Fruit fly (Drosophila melanogaster) whole organism, prepupa: Measurements from ENCODE around the gene CG12995.

Experiments
- CG10631 ChIP-seq: fragments of 200-800 bp; sonication (Bioruptor generic); optimal IDR thresholded peaks from 2 replicates; lab custom pipeline; 2016; ENCODE audit warnings: missing biosample characterization, missing genetic modification characterization
- CG10669 ChIP-seq: fragments of 200-800 bp; sonication (Bioruptor generic); optimal IDR thresholded peaks from 3 replicates; lab custom pipeline; 2018; ENCODE audit warnings: missing biosample characterization, mild to moderate bottlenecking, missing genetic modification characterization, moderate library complexity
- CG11294 ChIP-seq: fragments of 200-800 bp; sonication (Bioruptor generic); IDR thresholded peaks from 2 replicates; pipeline ENCODE4 v1.3.6; 2022; ENCODE audit warnings: missing biosample characterization, missing genetic modification characterization
- CG11762 ChIP-seq: fragments of 200-800 bp; sonication (Bioruptor generic); optimal IDR thresholded peaks from 3 replicates; lab custom pipeline; 2016; ENCODE audit warnings: missing biosample characterization, missing genetic modification characterization; ENCODE audit not compliant: insufficient read depth
- CG15336 ChIP-seq: fragments of 200-800 bp; sonication (Bioruptor generic); IDR thresholded peaks from 2 replicates; pipeline ENCODE4 v1.3.6; 2022; ENCODE audit warnings: missing biosample characterization, missing genetic modification characterization
- CG1621 ChIP-seq: fragments of 200-800 bp; sonication (Bioruptor generic); optimal IDR thresholded peaks from 3 replicates; lab custom pipeline; 2018; ENCODE audit warnings: missing biosample characterization, mild to moderate bottlenecking, missing genetic modification characterization
- CG3032 ChIP-seq: fragments of 200-800 bp; optimal IDR thresholded peaks from 2 replicates; lab custom pipeline; 2019; ENCODE audit warnings: missing biosample characterization, mild to moderate bottlenecking, missing genetic modification characterization, moderate library complexity
- CG31627 ChIP-seq: fragments of 200-800 bp; sonication (Bioruptor generic); optimal IDR thresholded peaks from 3 replicates; lab custom pipeline; 2016; ENCODE audit warnings: missing biosample characterization, missing genetic modification characterization
- CG32006 ChIP-seq: fragments of 200-800 bp; sonication (Bioruptor generic); optimal IDR thresholded peaks from 3 replicates; lab custom pipeline; 2017; ENCODE audit warnings: missing biosample characterization, mild to moderate bottlenecking, missing genetic modification characterization
- CG34406 ChIP-seq: fragments of 200-800 bp; sonication (Bioruptor generic); optimal IDR thresholded peaks from 3 replicates; lab custom pipeline; 2016; ENCODE audit warnings: missing biosample characterization, missing genetic modification characterization
- CG3919 ChIP-seq: fragments of 200-800 bp; sonication (Bioruptor generic); optimal IDR thresholded peaks from 3 replicates; lab custom pipeline; 2016; ENCODE audit warnings: missing biosample characterization, missing genetic modification characterization
- CG4318 ChIP-seq: fragments of 200-800 bp; sonication (Bioruptor generic); optimal IDR thresholded peaks from 3 replicates; lab custom pipeline; 2017; ENCODE audit warnings: missing biosample characterization, mild to moderate bottlenecking, missing genetic modification characterization
- CG6854 ChIP-seq: fragments of 200-800 bp; sonication (Bioruptor generic); optimal IDR thresholded peaks from 2 replicates; lab custom pipeline; 2017; ENCODE audit warnings: missing biosample characterization, mild to moderate bottlenecking, missing genetic modification characterization
- CG8119 ChIP-seq: fragments of 200-800 bp; sonication (Bioruptor generic); IDR thresholded peaks from 3 replicates; pipeline ENCODE4 v1.3.6; 2022; ENCODE audit warnings: missing biosample characterization, missing genetic modification characterization
- CG8319 ChIP-seq: fragments of 200-800 bp; sonication (Bioruptor generic); optimal IDR thresholded peaks from 3 replicates; lab custom pipeline; 2016; ENCODE audit warnings: missing biosample characterization, missing genetic modification characterization
- CG8632 ChIP-seq: fragments of 200-800 bp; sonication (Bioruptor generic); optimal IDR thresholded peaks from 3 replicates; lab custom pipeline; 2016; ENCODE audit warnings: missing biosample characterization, missing genetic modification characterization
- CG9139 ChIP-seq: fragments of 200-800 bp; sonication (Bioruptor generic); optimal IDR thresholded peaks from 3 replicates; lab custom pipeline; 2017; ENCODE audit warnings: missing biosample characterization, mild to moderate bottlenecking, missing genetic modification characterization
- Eip75B ChIP-seq: fragments of 200-800 bp; sonication (Bioruptor generic); optimal IDR thresholded peaks from 3 replicates; lab custom pipeline; 2016; ENCODE audit warnings: missing biosample characterization, missing genetic modification characterization
- Eip78C ChIP-seq: fragments of 200-800 bp; sonication (Bioruptor generic); peaks from one replicate; lab custom pipeline; 2016; ENCODE audit warnings: missing biosample characterization, missing genetic modification characterization
- Eip93F ChIP-seq: fragments of 200-800 bp; sonication (Bioruptor generic); optimal IDR thresholded peaks from 2 replicates; lab custom pipeline; 2016; ENCODE audit warnings: missing biosample characterization, mild to moderate bottlenecking, missing genetic modification characterization
- Ets21C ChIP-seq: fragments of 200-800 bp; sonication (Bioruptor generic); optimal IDR thresholded peaks from 3 replicates; lab custom pipeline; 2016; ENCODE audit warnings: missing biosample characterization, missing genetic modification characterization
- Ets96B ChIP-seq: fragments of 200-800 bp; optimal IDR thresholded peaks from 2 replicates; lab custom pipeline; 2019; ENCODE audit warnings: missing biosample characterization, mild to moderate bottlenecking, missing genetic modification characterization, moderate library complexity
- Hr4 ChIP-seq: fragments of 200-800 bp; sonication (Bioruptor generic); optimal IDR thresholded peaks from 3 replicates; lab custom pipeline; 2016; ENCODE audit warnings: missing biosample characterization, missing genetic modification characterization
- Lpt ChIP-seq: fragments of 200-800 bp; sonication (Bioruptor generic); optimal IDR thresholded peaks from 3 replicates; lab custom pipeline; 2016; ENCODE audit warnings: missing biosample characterization, missing genetic modification characterization
- OdsH ChIP-seq: fragments of 200-800 bp; sonication (Bioruptor generic); optimal IDR thresholded peaks from 3 replicates; lab custom pipeline; 2016; ENCODE audit warnings: missing biosample characterization, missing genetic modification characterization
- Sox102F ChIP-seq: fragments of 200-800 bp; sonication (Bioruptor generic); optimal IDR thresholded peaks from 2 replicates; lab custom pipeline; 2016; ENCODE audit warnings: missing biosample characterization, mild to moderate bottlenecking, missing genetic modification characterization
- Sox14 ChIP-seq: fragments of 200-800 bp; sonication (Bioruptor generic); optimal IDR thresholded peaks from 3 replicates; lab custom pipeline; 2016; ENCODE audit warnings: missing biosample characterization, missing genetic modification characterization
- Sox15 ChIP-seq: fragments of 200-800 bp; sonication (Bioruptor generic); optimal IDR thresholded peaks from 3 replicates; lab custom pipeline; 2016; ENCODE audit warnings: missing biosample characterization, missing genetic modification characterization
- acj6 ChIP-seq: fragments of 200-800 bp; sonication (Bioruptor generic); optimal IDR thresholded peaks from 3 replicates; lab custom pipeline; 2016; ENCODE audit warnings: missing biosample characterization, missing genetic modification characterization
- dsx ChIP-seq: fragments of 200-800 bp; optimal IDR thresholded peaks from 3 replicates; lab custom pipeline; 2019; ENCODE audit warnings: missing biosample characterization, mild to moderate bottlenecking, missing genetic modification characterization, moderate library complexity; ENCODE audit not compliant: poor library complexity, severe bottlenecking
- eg ChIP-seq: fragments of 200-800 bp; sonication (Bioruptor generic); IDR thresholded peaks from 3 replicates; pipeline ENCODE4 v1.3.6; 2022; ENCODE audit warnings: missing biosample characterization, missing genetic modification characterization
- esn ChIP-seq: fragments of 200-800 bp; sonication (Bioruptor generic); optimal IDR thresholded peaks from 2 replicates; lab custom pipeline; 2016; ENCODE audit warnings: missing biosample characterization, mild to moderate bottlenecking, missing genetic modification characterization, moderate library complexity
- fd59A ChIP-seq: fragments of 200-800 bp; sonication (Bioruptor generic); optimal IDR thresholded peaks from 2 replicates; lab custom pipeline; 2017; ENCODE audit warnings: missing biosample characterization, mild to moderate bottlenecking, missing genetic modification characterization, missing genetic modification reagents
- fd85E ChIP-seq: fragments of 200-800 bp; sonication (Bioruptor generic); optimal IDR thresholded peaks from 3 replicates; lab custom pipeline; 2016; ENCODE audit warnings: missing biosample characterization, missing genetic modification characterization
- lz ChIP-seq: fragments of 200-800 bp; sonication (Bioruptor generic); optimal IDR thresholded peaks from 3 replicates; lab custom pipeline; 2016; ENCODE audit warnings: missing biosample characterization, missing genetic modification characterization
- pdm3 ChIP-seq: fragments of 200-800 bp; sonication (Bioruptor generic); optimal IDR thresholded peaks from 3 replicates; lab custom pipeline; 2016; ENCODE audit warnings: missing biosample characterization, missing genetic modification characterization
- spab ChIP-seq: fragments of 200-800 bp; sonication (Bioruptor generic); optimal IDR thresholded peaks from 2 replicates; lab custom pipeline; 2017; ENCODE audit warnings: missing biosample characterization, mild to moderate bottlenecking, missing genetic modification characterization, missing genetic modification reagents
- svp ChIP-seq: fragments of 200-800 bp; sonication (Bioruptor generic); peaks from one replicate; lab custom pipeline; 2016; ENCODE audit warnings: missing biosample characterization, missing genetic modification characterization
- topi ChIP-seq: fragments of 200-800 bp; sonication (Bioruptor generic); optimal IDR thresholded peaks from 3 replicates; lab custom pipeline; 2016; ENCODE audit warnings: missing biosample characterization, missing genetic modification characterization

Gene CG12995

DNA sequence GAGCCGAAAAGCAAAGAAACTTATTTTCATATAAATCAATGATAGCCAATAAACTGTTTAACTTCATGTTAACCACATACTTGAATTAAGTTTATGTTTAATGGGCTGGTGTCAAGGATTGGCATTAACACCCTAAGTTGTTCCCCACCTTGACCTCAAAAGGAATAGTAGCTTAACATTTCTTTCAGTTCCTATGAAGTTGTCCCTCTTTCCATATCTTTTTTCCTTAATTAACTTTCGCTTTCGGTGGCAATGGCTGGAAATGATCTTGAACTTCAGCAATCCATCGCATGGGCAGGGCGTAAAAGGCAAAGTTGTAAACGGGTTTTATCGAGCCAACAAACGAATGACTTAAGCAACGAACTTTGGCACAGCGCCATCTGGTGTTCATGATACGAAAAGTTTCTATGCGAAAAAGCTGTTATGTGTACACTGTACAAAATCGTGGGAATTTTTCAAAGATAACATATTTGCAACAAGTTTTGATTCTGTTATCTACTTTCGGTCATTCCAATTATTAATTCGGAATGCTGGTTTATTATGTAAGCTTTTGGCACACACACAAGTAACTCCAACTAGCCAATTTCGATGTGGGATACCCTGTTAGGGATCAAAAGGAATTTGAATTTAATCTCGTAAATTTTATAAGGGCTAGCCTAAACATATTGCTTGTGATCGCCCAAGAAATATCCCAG, 19.8 kb upstream of the CG12995 start (continued):
- TF ChIP-seq Sox15 = no peak
- peak; percentile 2 for TF ChIP-seq CG1621 (tag; lab: Kevin White, UChicago)
- TF ChIP-seq Ets21C (GFP tag; lab: Kevin White, UChicago) = peak; percentile 26
- peak; percentile 51; the same call in 1 of the 3 replicates for TF ChIP-seq CG8119 (GFP tag; lab: Robert Waterston, UW)
- TF ChIP-seq CG10631 (GFP tag; lab: Kevin White, UChicago) = peak; percentile 23
- peak; percentile 56 for TF ChIP-seq esn (GFP tag; lab: Kevin White, UChicago)
- no peak for TF ChIP-seq CG10669
- TF ChIP-seq CG4318 = peak; percentile 34
- TF ChIP-seq dsx = peak; percentile 22
- TF ChIP-seq CG3919 = no peak
- peak; percentile 48 for TF ChIP-seq acj6 (GFP tag; lab: Kevin White, UChicago)
- TF ChIP-seq CG11294 = no peak
- peak; percentile 51 for TF ChIP-seq CG31627 (GFP tag; lab: Kevin White, UChicago)
- no peak for TF ChIP-seq Ets96B
- peak; percentile 59 for TF ChIP-seq CG3032
- no peak for TF ChIP-seq CG15336 (GFP tag; lab: Robert Waterston, UW)
- TF ChIP-seq topi = peak; percentile 0
- peak; percentile 67 for TF ChIP-seq lz (GFP tag; lab: Kevin White, UChicago)
- no peak for TF ChIP-seq fd85E (GFP tag; lab: Kevin White, UChicago)
- TF ChIP-seq Hr4 (GFP tag; lab: Kevin White, UChicago) = peak; percentile 48
- peak; percentile 65 for TF ChIP-seq pdm3 (GFP tag; lab: Kevin White, UChicago)
- TF ChIP-seq CG6854 = no peak
- TF ChIP-seq Sox102F (GFP tag; lab: Kevin White, UChicago) = peak; percentile 34

DNA sequence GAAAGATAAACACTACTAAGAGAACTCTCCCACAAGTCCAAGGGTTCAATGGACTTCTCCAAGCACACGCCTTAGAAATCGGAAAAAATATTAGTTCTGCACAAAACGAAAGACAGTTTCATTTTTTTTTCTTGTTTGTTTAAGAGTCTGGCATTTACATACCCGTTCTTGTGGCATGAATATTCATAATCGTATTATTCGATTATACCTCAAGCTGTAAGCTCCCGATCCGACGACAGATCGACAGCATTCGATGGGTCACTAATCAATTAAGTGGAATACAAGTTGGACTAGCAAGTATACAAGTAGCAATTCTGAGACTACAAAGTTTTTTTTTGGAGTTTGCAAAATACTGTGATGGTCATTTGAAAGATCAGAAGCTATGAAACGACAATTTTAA, 17.7 kb upstream of the CG12995 start:
- TF ChIP-seq Sox14 (no peak), Eip93F (GFP tag; lab: Kevin White, UChicago) (no peak), OdsH (no peak), CG31627 (GFP tag; lab: Kevin White, UChicago) (no peak), CG9139 (GFP tag; lab: Kevin White, UChicago) (no peak), topi (no peak), svp (GFP tag; lab: Kevin White, UChicago) (no peak), CG8632 (GFP tag; lab: Kevin White, UChicago) (no peak), CG11762 (GFP tag; lab: Kevin White, UChicago) (no peak), CG11294 (no peak), fd59A (no peak), Sox102F (GFP tag; lab: Kevin White, UChicago) (no peak), spab (GFP tag; lab: Kevin White, UChicago) (no peak), Hr4 (GFP tag; lab: Kevin White, UChicago) (no peak), acj6 (GFP tag; lab: Kevin White, UChicago) (no peak), Ets21C (GFP tag; lab: Kevin White, UChicago) (no peak), eg (GFP tag; lab: Robert Waterston, UW) (no peak)
- TF ChIP-seq, all 60 proteins: peak for 0

DNA sequence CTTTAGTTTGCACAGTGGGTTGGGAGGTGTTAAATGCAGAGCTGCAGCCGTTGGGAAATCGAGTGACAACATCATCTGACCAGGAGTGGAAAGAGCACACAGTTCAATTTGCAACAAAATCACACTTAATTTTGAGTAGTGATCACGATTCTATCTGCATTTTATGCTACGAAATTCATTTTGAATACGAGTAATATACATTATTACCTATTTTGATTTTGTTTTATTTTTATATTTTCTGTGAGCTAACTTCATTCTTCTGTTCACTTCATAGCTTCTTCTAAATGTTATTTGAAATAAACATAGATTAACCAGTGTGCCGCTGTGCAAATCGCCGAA, 16.9 kb upstream of the CG12995 start, which contains the start of gene CG10598:
Gene CG10598, minus strand, starts transcription at position 187 of the 339 bp plus-strand sequence.
- peak; percentile 1 for TF ChIP-seq CG32006 (GFP tag; lab: Kevin White, UChicago)
- TF ChIP-seq Eip75B (GFP tag; lab: Kevin White, UChicago) = no peak
- TF ChIP-seq CG34406 (GFP tag; lab: Kevin White, UChicago) = no peak
- TF ChIP-seq CG8319 (GFP tag; lab: Kevin White, UChicago) = no peak
- TF ChIP-seq CG8632 (GFP tag; lab: Kevin White, UChicago) = no peak
- no peak for TF ChIP-seq Lpt
- no peak for TF ChIP-seq Hr4 (GFP tag; lab: Kevin White, UChicago)
- peak; percentile 34 for TF ChIP-seq Eip78C (GFP tag; lab: Kevin White, UChicago)
- no peak for TF ChIP-seq OdsH
- no peak for TF ChIP-seq CG3919
